ENCODE assay signal across 1 fruit fly cellular context in genomic region chr3R:6409153-6409571, dm6.
TF ChIP-seq lines count a peak whose summit lies in the region.

No protein-coding gene starts in this region.

TF ChIP-seq in whole organism, embryonic, 481 proteins besides CTCF, POLR2A, EP300 and RAD21 (continued from another document):
- 0 out of 3 replicates have a peak, but pooled peaks have one; percentile 29 for TF ChIP-seq gce (GFP tag; IDR thresholded peaks at IDR 0.05; lab: Robert Waterston, UW)
- no peak for TF ChIP-seq Hr78 (GFP tag; optimal IDR thresholded peaks at IDR 0.05; lab: Kevin White, UChicago)
- no peak for TF ChIP-seq peb (GFP tag; IDR thresholded peaks at IDR 0.05; lab: Robert Waterston, UW)
- no peak for TF ChIP-seq stc (GFP tag; IDR thresholded peaks at IDR 0.05; lab: Robert Waterston, UW)
- no peak for TF ChIP-seq CG18476 (GFP tag; optimal IDR thresholded peaks at IDR 0.05; lab: Kevin White, UChicago)
- no peak for TF ChIP-seq Nf-YA (GFP tag; IDR thresholded peaks at IDR 0.05; lab: Robert Waterston, UW)
- no peak for TF ChIP-seq en (GFP tag; optimal IDR thresholded peaks at IDR 0.05; lab: Kevin White, UChicago)
- no peak for TF ChIP-seq Bgb (GFP tag; IDR thresholded peaks at IDR 0.05; lab: Robert Waterston, UW; ENCODE audit: partially characterized antibody)
- TF ChIP-seq CG17568 (GFP tag; optimal IDR thresholded peaks at IDR 0.05; lab: Kevin White, UChicago), result no peak
- no peak for TF ChIP-seq CG31441 (GFP tag; IDR thresholded peaks at IDR 0.05; lab: Robert Waterston, UW)
- no peak for TF ChIP-seq BtbVII (GFP tag; optimal IDR thresholded peaks at IDR 0.05; lab: Kevin White, UChicago)
- TF ChIP-seq mld (GFP tag; IDR thresholded peaks at IDR 0.05; lab: Robert Waterston, UW; ENCODE audit: partially characterized antibody), result no peak
- no peak for TF ChIP-seq CG11696 (GFP tag; IDR thresholded peaks at IDR 0.05; lab: Robert Waterston, UW)
- TF ChIP-seq usp (GFP tag; optimal IDR thresholded peaks at IDR 0.05; lab: Kevin White, UChicago), result no peak
- TF ChIP-seq CG12659 (GFP tag; optimal IDR thresholded peaks at IDR 0.05; lab: Kevin White, UChicago), result no peak
- 0 out of 3 replicates have a peak, but pooled peaks have one; percentile 21 for TF ChIP-seq zfh1 (GFP tag; IDR thresholded peaks at IDR 0.05; lab: Robert Waterston, UW)
- TF ChIP-seq Nf-YC (tag; optimal IDR thresholded peaks at IDR 0.05; lab: Kevin White, UChicago), result no peak
- TF ChIP-seq ATbp (GFP tag; optimal IDR thresholded peaks at IDR 0.05; lab: Kevin White, UChicago), result no peak
- TF ChIP-seq sim (GFP tag; IDR thresholded peaks at IDR 0.05; lab: Robert Waterston, UW), result no peak
- no peak for TF ChIP-seq CG10274 (GFP tag; optimal IDR thresholded peaks at IDR 0.05; lab: Kevin White, UChicago)
- no peak for TF ChIP-seq CG43689 (GFP tag; IDR thresholded peaks at IDR 0.05; lab: Robert Waterston, UW)
- no peak for TF ChIP-seq CG6689 (GFP tag; IDR thresholded peaks at IDR 0.05; lab: Robert Waterston, UW)
- TF ChIP-seq MTF-1 (GFP tag; optimal IDR thresholded peaks at IDR 0.05; lab: Kevin White, UChicago; ENCODE audit: borderline replicate concordance), result peak; percentile 38
- TF ChIP-seq CG17612 (GFP tag; IDR thresholded peaks at IDR 0.05; lab: Robert Waterston, UW), result no peak
- no peak for TF ChIP-seq sens (GFP tag; lab: Kevin White, UChicago)
- TF ChIP-seq kni (GFP tag; optimal IDR thresholded peaks at IDR 0.05; lab: Kevin White, UChicago), result peak; percentile 81
- no peak for TF ChIP-seq dpn (GFP tag; optimal IDR thresholded peaks at IDR 0.05; lab: Kevin White, UChicago)
- no peak for TF ChIP-seq gro (GFP tag; optimal IDR thresholded peaks at IDR 0.05; lab: Kevin White, UChicago)
- peak; percentile 16; the same call in 1 of the 2 replicates for TF ChIP-seq sob (GFP tag; IDR thresholded peaks at IDR 0.05; lab: Robert Waterston, UW)
- TF ChIP-seq Meics (GFP tag; optimal IDR thresholded peaks at IDR 0.05; lab: Kevin White, UChicago), result no peak
- no peak for TF ChIP-seq crc (GFP tag; optimal IDR thresholded peaks at IDR 0.05; lab: Kevin White, UChicago)
- no peak for TF ChIP-seq crp (GFP tag; optimal IDR thresholded peaks at IDR 0.05; lab: Kevin White, UChicago)
- TF ChIP-seq CG10565 (GFP tag; optimal IDR thresholded peaks at IDR 0.05; lab: Kevin White, UChicago), result no peak
- no peak for TF ChIP-seq CG4404 (GFP tag; IDR thresholded peaks at IDR 0.05; lab: Robert Waterston, UW)
- TF ChIP-seq CG17328 (GFP tag; IDR thresholded peaks at IDR 0.05; lab: Robert Waterston, UW), result no peak
- TF ChIP-seq Hand (GFP tag; optimal IDR thresholded peaks at IDR 0.05; lab: Kevin White, UChicago), result no peak
- TF ChIP-seq Usf (GFP tag; optimal IDR thresholded peaks at IDR 0.05; lab: Kevin White, UChicago), result no peak
- TF ChIP-seq CG12744 (GFP tag; optimal IDR thresholded peaks at IDR 0.05; lab: Kevin White, UChicago), result no peak
- TF ChIP-seq CG8924 (tag; optimal IDR thresholded peaks at IDR 0.05; lab: Kevin White, UChicago), result peak; percentile 21
- no peak for TF ChIP-seq repo (GFP tag; optimal IDR thresholded peaks at IDR 0.05; lab: Kevin White, UChicago)
- no peak for TF ChIP-seq seq (GFP tag; IDR thresholded peaks at IDR 0.05; lab: Robert Waterston, UW)
- peak; percentile 55 for TF ChIP-seq CG10431 (GFP tag; optimal IDR thresholded peaks at IDR 0.05; lab: Kevin White, UChicago)
- no peak for TF ChIP-seq CG7786 (GFP tag; optimal IDR thresholded peaks at IDR 0.05; lab: Kevin White, UChicago)
- no peak for TF ChIP-seq CG9437 (GFP tag; optimal IDR thresholded peaks at IDR 0.05; lab: Kevin White, UChicago)
- peak; percentile 0 for TF ChIP-seq pfk (GFP tag; optimal IDR thresholded peaks at IDR 0.05; lab: Kevin White, UChicago)
- no peak for TF ChIP-seq sd (tag; optimal IDR thresholded peaks at IDR 0.05; lab: Kevin White, UChicago)
- TF ChIP-seq CkIIα-i1 (GFP tag; IDR thresholded peaks at IDR 0.05; lab: Robert Waterston, UW), result no peak
- no peak for TF ChIP-seq Xbp1 (GFP tag; optimal IDR thresholded peaks at IDR 0.05; lab: Kevin White, UChicago)
- TF ChIP-seq Chrac-16 (GFP tag; optimal IDR thresholded peaks at IDR 0.05; lab: Kevin White, UChicago), result no peak
- no peak for TF ChIP-seq klu (GFP tag; IDR thresholded peaks at IDR 0.05; lab: Robert Waterston, UW)
- TF ChIP-seq CG14050 (GFP tag; IDR thresholded peaks at IDR 0.05; lab: Robert Waterston, UW), result no peak
- no peak for TF ChIP-seq Hmr (GFP tag; optimal IDR thresholded peaks at IDR 0.05; lab: Kevin White, UChicago)
- TF ChIP-seq hth (optimal IDR thresholded peaks at IDR 0.05; lab: Kevin White, UChicago), result no peak
- TF ChIP-seq sisA (GFP tag; IDR thresholded peaks at IDR 0.05; lab: Robert Waterston, UW), result no peak
- no peak for TF ChIP-seq CG12391 (tag; optimal IDR thresholded peaks at IDR 0.05; lab: Kevin White, UChicago)
- peak; percentile 21 for TF ChIP-seq CG3407 (GFP tag; optimal IDR thresholded peaks at IDR 0.05; lab: Kevin White, UChicago)
- TF ChIP-seq bsh (GFP tag; optimal IDR thresholded peaks at IDR 0.05; lab: Kevin White, UChicago), result peak in 1 of 2 experiments; percentile 26
- TF ChIP-seq CG9817 (tag; optimal IDR thresholded peaks at IDR 0.05; lab: Kevin White, UChicago), result no peak
- TF ChIP-seq lab (GFP tag; optimal IDR thresholded peaks at IDR 0.05; lab: Kevin White, UChicago), result no peak
- peak; percentile 58 for TF ChIP-seq CG33557 (GFP tag; optimal IDR thresholded peaks at IDR 0.05; lab: Kevin White, UChicago)
- TF ChIP-seq CG15479 (GFP tag; optimal IDR thresholded peaks at IDR 0.05; lab: Kevin White, UChicago), result peak; percentile 15
- no peak for TF ChIP-seq Gsc (GFP tag; IDR thresholded peaks at IDR 0.05; lab: Robert Waterston, UW)
- no peak for TF ChIP-seq jumu (GFP tag; optimal IDR thresholded peaks at IDR 0.05; lab: Kevin White, UChicago)
- no peak for TF ChIP-seq CG4854 (GFP tag; optimal IDR thresholded peaks at IDR 0.05; lab: Kevin White, UChicago)
- no peak for TF ChIP-seq eve (GFP tag; optimal IDR thresholded peaks at IDR 0.05; lab: Kevin White, UChicago)
- TF ChIP-seq CG14710 (tag; optimal IDR thresholded peaks at IDR 0.05; lab: Kevin White, UChicago), result no peak
- no peak for TF ChIP-seq slp2 (GFP tag; optimal IDR thresholded peaks at IDR 0.05; lab: Kevin White, UChicago)
- peak; percentile 19 for TF ChIP-seq Blimp-1 (GFP tag; optimal IDR thresholded peaks at IDR 0.05; lab: Kevin White, UChicago)
- no peak for TF ChIP-seq NfI (GFP tag; optimal IDR thresholded peaks at IDR 0.05; lab: Kevin White, UChicago)
- no peak for TF ChIP-seq HHEX (GFP tag; optimal IDR thresholded peaks at IDR 0.05; lab: Kevin White, UChicago)
- no peak for TF ChIP-seq fd3F (GFP tag; optimal IDR thresholded peaks at IDR 0.05; lab: Kevin White, UChicago)
- TF ChIP-seq Spps (tag; optimal IDR thresholded peaks at IDR 0.05; lab: Kevin White, UChicago), result no peak
- no peak for TF ChIP-seq Myb (GFP tag; optimal IDR thresholded peaks at IDR 0.05; lab: Kevin White, UChicago)
- peak; percentile 16 for TF ChIP-seq CG12219 (GFP tag; optimal IDR thresholded peaks at IDR 0.05; lab: Kevin White, UChicago)
- TF ChIP-seq org-1 (GFP tag; optimal IDR thresholded peaks at IDR 0.05; lab: Kevin White, UChicago), result no peak
- TF ChIP-seq ato (GFP tag; IDR thresholded peaks at IDR 0.05; lab: Robert Waterston, UW; ENCODE audit: partially characterized antibody), result no peak
- TF ChIP-seq crol (GFP tag; IDR thresholded peaks at IDR 0.05; lab: Robert Waterston, UW), result peak; percentile 63
- no peak for TF ChIP-seq inv (GFP tag; IDR thresholded peaks at IDR 0.05; lab: Robert Waterston, UW; ENCODE audit: partially characterized antibody)
- TF ChIP-seq ewg (GFP tag; optimal IDR thresholded peaks at IDR 0.05; lab: Kevin White, UChicago), result no peak
- no peak for TF ChIP-seq bab2 (GFP tag; optimal IDR thresholded peaks at IDR 0.05; lab: Kevin White, UChicago)
- TF ChIP-seq Kr (GFP tag; optimal IDR thresholded peaks at IDR 0.05; lab: Kevin White, UChicago), result no peak
- TF ChIP-seq NC2α (GFP tag; optimal IDR thresholded peaks at IDR 0.05; lab: Kevin White, UChicago), result no peak
- no peak for TF ChIP-seq pzg (GFP tag; optimal IDR thresholded peaks at IDR 0.05; lab: Kevin White, UChicago)
- TF ChIP-seq nerfin-2 (GFP tag; IDR thresholded peaks at IDR 0.05; lab: Robert Waterston, UW; ENCODE audit: partially characterized antibody), result no peak
- TF ChIP-seq CG2678 (tag; optimal IDR thresholded peaks at IDR 0.05; lab: Kevin White, UChicago), result peak; percentile 8
- no peak for TF ChIP-seq emc (GFP tag; optimal IDR thresholded peaks at IDR 0.05; lab: Kevin White, UChicago)
